Fruit fly (Drosophila melanogaster) whole organism, adult: ENCODE measurements around the gene Mnn1.

ENCODE experiments used
- CG14711 ChIP-seq: fragments of 200-800 bp; sonication (Bioruptor generic); optimal IDR thresholded peaks from 2 replicates; lab custom pipeline; 2018; ENCODE audit warnings: missing biosample characterization, mild to moderate bottlenecking, missing genetic modification characterization, moderate library complexity
- CG1620 ChIP-seq: fragments of 200-800 bp; sonication (Bioruptor generic); optimal IDR thresholded peaks from 2 replicates; lab custom pipeline; 2016; ENCODE audit warnings: missing biosample characterization, missing genetic modification characterization
- CG33017 ChIP-seq: fragments of 200-800 bp; sonication (Bioruptor generic); optimal IDR thresholded peaks from 2 replicates; lab custom pipeline; 2018; ENCODE audit warnings: missing biosample characterization, mild to moderate bottlenecking, missing genetic modification characterization, moderate library complexity
- CG5204 ChIP-seq: fragments of 200-800 bp; sonication (Bioruptor generic); optimal IDR thresholded peaks from 2 replicates; lab custom pipeline; 2016; ENCODE audit warnings: missing biosample characterization, missing genetic modification characterization
- Clk ChIP-seq: fragments of 200-800 bp; sonication (Bioruptor generic); optimal IDR thresholded peaks from 2 replicates; lab custom pipeline; 2017; ENCODE audit warnings: missing biosample characterization, missing genetic modification characterization
- Mnt ChIP-seq: fragments of 200-800 bp; sonication (Bioruptor generic); optimal IDR thresholded peaks from 2 replicates; lab custom pipeline; 2016; ENCODE audit warnings: missing biosample characterization, mild to moderate bottlenecking, missing genetic modification characterization
- cic ChIP-seq: fragments of 200-800 bp; sonication (Bioruptor generic); optimal IDR thresholded peaks from 2 replicates; lab custom pipeline; 2017; ENCODE audit warnings: missing biosample characterization, mild to moderate bottlenecking, missing genetic modification characterization, moderate library complexity
- kay ChIP-seq: fragments of 200-800 bp; sonication (Bioruptor generic); peaks from one replicate; lab custom pipeline; 2016; ENCODE audit warnings: missing biosample characterization, missing genetic modification characterization, borderline replicate concordance
- ovo ChIP-seq: fragments of 200-800 bp; sonication (Bioruptor generic); optimal IDR thresholded peaks from 2 replicates; lab custom pipeline; 2016; ENCODE audit warnings: missing biosample characterization, missing genetic modification characterization
- tj ChIP-seq: fragments of 200-800 bp; sonication (Bioruptor generic); optimal IDR thresholded peaks from 3 replicates; lab custom pipeline; 2017; ENCODE audit warnings: missing biosample characterization, mild to moderate bottlenecking, missing genetic modification characterization, moderate library complexity

- TF ChIP-seq tj (GFP tag; lab: Kevin White, UChicago) (peak; percentile 41), CG5204 (GFP tag; lab: Kevin White, UChicago) (no peak), Clk (GFP tag; lab: Kevin White, UChicago) (no peak), Mnt (GFP tag; lab: Kevin White, UChicago) (peak; percentile 28), kay (GFP tag; lab: Kevin White, UChicago) (peak; percentile 62), CG33017 (peak; percentile 54), CG14711 (peak; percentile 26), CG1620 (GFP tag; lab: Kevin White, UChicago) (no peak), ovo (no peak), cic (GFP tag; lab: Kevin White, UChicago) (no peak)
Observed at dm6 chr2L:7039342-7039684, 16.8 kb upstream of the Mnn1 start.
